Fruit fly (Drosophila melanogaster) whole organism, embryonic: ENCODE measurements around the gene Grasp65.
A peak's percentile ranks its signal among the peaks of the same experiment; 100 is the strongest.

Source experiments
- CG10543 ChIP-seq: fragments of 200-800 bp; sonication (Bioruptor generic); optimal IDR thresholded peaks from 3 replicates; lab custom pipeline; 2017; ENCODE audit warnings: missing biosample characterization, mild to moderate bottlenecking, missing genetic modification characterization, moderate library complexity
- CG12391 ChIP-seq: fragments of 200-800 bp; sonication (Bioruptor generic); optimal IDR thresholded peaks from 3 replicates; lab custom pipeline; 2018; ENCODE audit warnings: missing biosample characterization, mild to moderate bottlenecking, missing genetic modification characterization, moderate library complexity
- CG13296 ChIP-seq: fragments of 200-800 bp; sonication (Bioruptor generic); optimal IDR thresholded peaks from 3 replicates; lab custom pipeline; 2018; ENCODE audit warnings: missing biosample characterization, mild to moderate bottlenecking, missing genetic modification characterization
- CG13894 ChIP-seq: fragments of 200-800 bp; sonication (Bioruptor generic); optimal IDR thresholded peaks from 3 replicates; lab custom pipeline; 2018; ENCODE audit warnings: missing biosample characterization, mild to moderate bottlenecking, missing genetic modification characterization, moderate library complexity
- CG14441 ChIP-seq: fragments of 200-800 bp; sonication (Bioruptor generic); IDR thresholded peaks from 2 replicates; pipeline ENCODE4 v1.3.6; 2022; ENCODE audit warnings: missing biosample characterization, missing genetic modification characterization
- CG1529 ChIP-seq: fragments of 200-800 bp; sonication (Bioruptor generic); optimal IDR thresholded peaks from 3 replicates; lab custom pipeline; 2018; ENCODE audit warnings: missing biosample characterization, missing genetic modification characterization
- CG17829 ChIP-seq: fragments of 200-800 bp; optimal IDR thresholded peaks from 2 replicates; lab custom pipeline; 2019; ENCODE audit warnings: missing biosample characterization, mild to moderate bottlenecking, missing genetic modification characterization, moderate library complexity
- CG1792 ChIP-seq: fragments of 200-800 bp; sonication (Bioruptor generic); optimal IDR thresholded peaks from 2 replicates; lab custom pipeline; 2016; ENCODE audit warnings: missing biosample characterization, missing genetic modification characterization
- CG18011 ChIP-seq: fragments of 200-800 bp; sonication (Bioruptor generic); optimal IDR thresholded peaks from 2 replicates; lab custom pipeline; 2017; ENCODE audit warnings: missing biosample characterization, missing genetic modification characterization, mild to moderate bottlenecking, moderate library complexity, missing genotype
- CG18599 ChIP-seq: fragments of 200-800 bp; sonication (Bioruptor generic); optimal IDR thresholded peaks from 3 replicates; lab custom pipeline; 2017; ENCODE audit warnings: missing biosample characterization, missing genetic modification characterization, mild to moderate bottlenecking, moderate library complexity, missing genetic modification reagents
- CG31441 ChIP-seq: fragments of 200-800 bp; sonication (Bioruptor generic); IDR thresholded peaks from 2 replicates; pipeline ENCODE4 v1.3.6; 2022; ENCODE audit warnings: missing biosample characterization, missing genetic modification characterization
- CG33213 ChIP-seq: fragments of 200-800 bp; sonication (Bioruptor generic); optimal IDR thresholded peaks from 3 replicates; lab custom pipeline; 2016; ENCODE audit warnings: missing biosample characterization, missing genetic modification characterization
- CG3726 ChIP-seq: fragments of 200-800 bp; sonication (Bioruptor generic); IDR thresholded peaks from 3 replicates; pipeline ENCODE4, ENCODE4 v1.3.6; 2022; ENCODE audit warnings: missing biosample characterization, missing genetic modification characterization
- CG3995 ChIP-seq: fragments of 200-800 bp; sonication (Bioruptor generic); optimal IDR thresholded peaks from 3 replicates; lab custom pipeline; 2016; ENCODE audit warnings: missing biosample characterization, missing genetic modification characterization
- CG4820 ChIP-seq: fragments of 200-800 bp; sonication (Bioruptor generic); optimal IDR thresholded peaks from 3 replicates; lab custom pipeline; 2016; ENCODE audit warnings: missing biosample characterization, missing genetic modification characterization
- CG5245 ChIP-seq: fragments of 200-800 bp; sonication (Bioruptor generic); optimal IDR thresholded peaks from 3 replicates; lab custom pipeline; 2016; ENCODE audit warnings: missing biosample characterization, missing genetic modification characterization
- CG9727 ChIP-seq: fragments of 200-800 bp; sonication (Bioruptor generic); optimal IDR thresholded peaks from 3 replicates; lab custom pipeline; 2017; ENCODE audit warnings: missing biosample characterization, mild to moderate bottlenecking, missing genetic modification characterization
- CG9797 ChIP-seq: fragments of 200-800 bp; sonication (Bioruptor generic); optimal IDR thresholded peaks from 3 replicates; lab custom pipeline; 2018; ENCODE audit warnings: missing biosample characterization, mild to moderate bottlenecking, missing genetic modification characterization
- CG9932 ChIP-seq: fragments of 200-800 bp; sonication (Bioruptor generic); IDR thresholded peaks from 2 replicates; pipeline ENCODE4 v1.3.6; 2022; ENCODE audit warnings: missing biosample characterization, missing genetic modification characterization
- Camta ChIP-seq: fragments of 200-800 bp; sonication (Bioruptor generic); optimal IDR thresholded peaks from 2 replicates; lab custom pipeline; 2016; ENCODE audit warnings: missing biosample characterization, missing genetic modification characterization
- CrebB ChIP-seq: fragments of 200-800 bp; sonication (Bioruptor generic); optimal IDR thresholded peaks from 3 replicates; lab custom pipeline; 2018; ENCODE audit warnings: missing biosample characterization, mild to moderate bottlenecking, missing genetic modification characterization
- D ChIP-seq, 2 experiments: fragments of 200-800 bp in 1 of 2; fragments of >200 bp in 1 of 2; sonication (Bioruptor generic) in 1 of 2; optimal IDR thresholded peaks; 2 replicates in 1 of 2; 3 replicates in 1 of 2; lab custom pipeline; 2017; ENCODE audit warnings: mild to moderate bottlenecking in 1 of 2, missing biosample characterization in 1 of 2, missing genetic modification characterization in 1 of 2, missing genetic modification reagents in 1 of 2
- Dfd ChIP-seq, 2 experiments: fragments of >200 bp; optimal IDR thresholded peaks; 2 replicates each; lab custom pipeline; 2017; ENCODE audit warnings: missing biosample characterization in 2 of 2, missing genetic modification characterization in 2 of 2
- Dref ChIP-seq: fragments of 200-800 bp; sonication (Bioruptor generic); IDR thresholded peaks from 2 replicates; pipeline ENCODE4 v1.3.6; 2022; ENCODE audit warnings: missing biosample characterization, missing genetic modification characterization
- Gug ChIP-seq: fragments of 200-800 bp; sonication (Bioruptor generic); IDR thresholded peaks from 4 replicates; pipeline ENCODE4 v1.3.6; 2022; ENCODE audit warnings: missing biosample characterization, missing genetic modification characterization
- HLHmδ ChIP-seq: fragments of 200-800 bp; sonication (Bioruptor generic); optimal IDR thresholded peaks from 2 replicates; lab custom pipeline; 2018; ENCODE audit warnings: missing biosample characterization, mild to moderate bottlenecking, missing genetic modification characterization, moderate library complexity
- Kr ChIP-seq: fragments of 200-800 bp; sonication (Bioruptor generic); optimal IDR thresholded peaks from 2 replicates; lab custom pipeline; 2017; ENCODE audit warnings: missing biosample characterization, mild to moderate bottlenecking, missing genetic modification characterization
- Lpt ChIP-seq: fragments of >200 bp; optimal IDR thresholded peaks from 2 replicates; lab custom pipeline; 2018; ENCODE audit warnings: missing biosample characterization, missing genetic modification characterization
- MESR4 ChIP-seq: fragments of 200-800 bp; sonication (Bioruptor generic); optimal IDR thresholded peaks from 2 replicates; lab custom pipeline; 2018; ENCODE audit warnings: missing biosample characterization, mild to moderate bottlenecking, missing genetic modification characterization, moderate library complexity
- Mad ChIP-seq: fragments of 200-800 bp; sonication (Bioruptor generic); optimal IDR thresholded peaks from 2 replicates; lab custom pipeline; 2016; ENCODE audit warnings: missing biosample characterization, missing genetic modification characterization
- Nf-YC ChIP-seq: fragments of 200-800 bp; optimal IDR thresholded peaks from 3 replicates; lab custom pipeline; 2019; ENCODE audit warnings: missing biosample characterization, mild to moderate bottlenecking, missing genetic modification characterization, moderate library complexity
- Sry-δ ChIP-seq: fragments of 200-800 bp; sonication (Bioruptor generic); optimal IDR thresholded peaks from 2 replicates; lab custom pipeline; 2016; ENCODE audit warnings: missing biosample characterization, missing genetic modification characterization
- amos ChIP-seq: fragments of 200-800 bp; sonication (Bioruptor generic); IDR thresholded peaks from 2 replicates; pipeline ENCODE4 v1.3.6; 2022; ENCODE audit warnings: missing biosample characterization, missing genetic modification characterization; ENCODE audit not compliant: partially characterized antibody
- aop ChIP-seq: fragments of 200-800 bp; sonication (Bioruptor generic); IDR thresholded peaks from 2 replicates; pipeline ENCODE4 v1.3.6; 2022; ENCODE audit warnings: missing biosample characterization, missing genetic modification characterization
- ash1 ChIP-seq: fragments of 200-800 bp; sonication (Bioruptor generic); optimal IDR thresholded peaks from 2 replicates; lab custom pipeline; 2018; ENCODE audit warnings: missing biosample characterization, mild to moderate bottlenecking, missing genetic modification characterization
- cg ChIP-seq: fragments of 200-800 bp; sonication (Bioruptor generic); optimal IDR thresholded peaks from 3 replicates; lab custom pipeline; 2019; ENCODE audit warnings: missing biosample characterization, mild to moderate bottlenecking, missing genetic modification characterization, moderate library complexity
- gro ChIP-seq: fragments of 200-800 bp; sonication (Bioruptor generic); optimal IDR thresholded peaks from 2 replicates; lab custom pipeline; 2016; ENCODE audit warnings: missing biosample characterization, missing genetic modification characterization
- hkb ChIP-seq, 2 experiments: fragments of 200-800 bp in 1 of 2; fragments of >200 bp in 1 of 2; sonication (Bioruptor generic) in 1 of 2; IDR thresholded peaks in 1 of 2; optimal IDR thresholded peaks in 1 of 2; 2 replicates each; pipeline versions ENCODE4 v1.3.6 to Lab custom; 2017 to 2022; ENCODE audit warnings: missing biosample characterization in 1 of 2, missing genetic modification characterization in 1 of 2
- ind ChIP-seq: fragments of 200-800 bp; sonication (Bioruptor generic); optimal IDR thresholded peaks from 3 replicates; lab custom pipeline; 2016; ENCODE audit warnings: missing biosample characterization, missing genetic modification characterization
- lov ChIP-seq, 2 experiments: fragments of 200-800 bp in 1 of 2; fragments of >200 bp in 1 of 2; sonication (Bioruptor generic) in 1 of 2; IDR thresholded peaks in 1 of 2; optimal IDR thresholded peaks in 1 of 2; 2 replicates in 1 of 2; 3 replicates in 1 of 2; pipeline versions ENCODE4 v1.3.6 to Lab custom; 2017 to 2022; ENCODE audit warnings: missing biosample characterization in 1 of 2, missing genetic modification characterization in 1 of 2
- pros ChIP-seq: fragments of 200-800 bp; sonication (Bioruptor generic); optimal IDR thresholded peaks from 3 replicates; lab custom pipeline; 2019; ENCODE audit warnings: missing biosample characterization, mild to moderate bottlenecking, missing genetic modification characterization, moderate library complexity
- ranshi ChIP-seq: fragments of 200-800 bp; sonication (Bioruptor generic); IDR thresholded peaks from 2 replicates; pipeline ENCODE4 v1.3.6; 2022; ENCODE audit warnings: missing biosample characterization, missing genetic modification characterization
- salm ChIP-seq: fragments of 200-800 bp; sonication (Bioruptor generic); optimal IDR thresholded peaks from 2 replicates; lab custom pipeline; 2018; ENCODE audit warnings: missing biosample characterization, mild to moderate bottlenecking, missing genetic modification characterization
- sd ChIP-seq: fragments of 200-800 bp; sonication (Bioruptor generic); optimal IDR thresholded peaks from 3 replicates; lab custom pipeline; 2018; ENCODE audit warnings: missing biosample characterization, mild to moderate bottlenecking, missing genetic modification characterization, moderate library complexity
- sens-2 ChIP-seq: fragments of 200-800 bp; sonication (Bioruptor generic); IDR thresholded peaks from 2 replicates; pipeline ENCODE4 v1.3.6; 2022; ENCODE audit warnings: missing biosample characterization, missing genetic modification characterization
- tup ChIP-seq: fragments of 200-800 bp; sonication (Bioruptor generic); optimal IDR thresholded peaks from 2 replicates; lab custom pipeline; 2016; ENCODE audit warnings: missing biosample characterization, mild to moderate bottlenecking, missing genetic modification characterization, moderate library complexity
- twi ChIP-seq: fragments of 200-800 bp; optimal IDR thresholded peaks from 2 replicates; lab custom pipeline; 2019; ENCODE audit warnings: missing biosample characterization, mild to moderate bottlenecking, missing genetic modification characterization, moderate library complexity
- wek ChIP-seq: fragments of 200-800 bp; sonication (Bioruptor generic); optimal IDR thresholded peaks from 3 replicates; lab custom pipeline; 2018; ENCODE audit warnings: missing biosample characterization, mild to moderate bottlenecking, missing genetic modification characterization, moderate library complexity
- zen2 ChIP-seq: fragments of 200-800 bp; sonication (Bioruptor generic); IDR thresholded peaks from 3 replicates; pipeline ENCODE4 v1.3.6; 2022; ENCODE audit warnings: missing biosample characterization, missing genetic modification characterization; ENCODE audit not compliant: partially characterized antibody

The Grasp65 gene

dm6 chr3L:19899308-19899927 lies 25.3 kb upstream of the Grasp65 start (continued):
- TF ChIP-seq salm (tag; lab: Kevin White, UChicago) (no peak), CG4820 (GFP tag; lab: Kevin White, UChicago) (no peak), Mad (no peak), CG13296 (GFP tag; lab: Kevin White, UChicago) (no peak), gro (GFP tag; lab: Kevin White, UChicago) (no peak), CG9727 (no peak), D (optimal IDR thresholded peaks at IDR 0.05; lab: Kevin White, UChicago) (peak; percentile 89), D (GFP tag; optimal IDR thresholded peaks at IDR 0.05; lab: Kevin White, UChicago) (no peak), wek (GFP tag; lab: Kevin White, UChicago) (peak; percentile 30), CG17829 (no peak), Kr (peak; percentile 48), ind (GFP tag; lab: Kevin White, UChicago) (no peak), cg (peak; percentile 94), sens-2 (no peak), CG18011 (GFP tag; lab: Kevin White, UChicago) (no peak), Gug (GFP tag; lab: Robert Waterston, UW) (no peak), Lpt (no peak), Sry-δ (GFP tag; lab: Kevin White, UChicago) (peak; percentile 47), HLHmδ (GFP tag; lab: Kevin White, UChicago) (no peak), tup (GFP tag; lab: Kevin White, UChicago) (no peak), sd (tag; lab: Kevin White, UChicago) (peak; percentile 68), CG5245 (GFP tag; lab: Kevin White, UChicago) (no peak), MESR4 (no peak), lov (optimal IDR thresholded peaks at IDR 0.05; lab: Kevin White, UChicago) (no peak), lov (GFP tag; IDR thresholded peaks at IDR 0.05; lab: Robert Waterston, UW) (no peak; the same call in 2 of the 3 replicates), CG9932 (GFP tag; lab: Robert Waterston, UW) (no peak), CG33213 (GFP tag; lab: Kevin White, UChicago) (no peak), CG13894 (tag; lab: Kevin White, UChicago) (no peak), zen2 (GFP tag; lab: Robert Waterston, UW) (no peak), CG14441 (GFP tag; lab: Robert Waterston, UW) (no peak), CG3995 (GFP tag; lab: Kevin White, UChicago) (no peak), Camta (GFP tag; lab: Kevin White, UChicago) (no peak), ranshi (GFP tag; lab: Robert Waterston, UW) (no peak), Dfd (GFP tag; optimal IDR thresholded peaks at IDR 0.05; lab: Kevin White, UChicago) (no peak), amos (GFP tag; lab: Robert Waterston, UW) (0 out of 2 replicates have a peak, but pooled peaks have one; percentile 27), pros (GFP tag; lab: Kevin White, UChicago) (peak; percentile 97), CG10543 (GFP tag; lab: Kevin White, UChicago) (peak; percentile 60), CG31441 (GFP tag; lab: Robert Waterston, UW) (no peak), CG18599 (GFP tag; lab: Kevin White, UChicago) (no peak), CrebB (tag; lab: Kevin White, UChicago) (no peak), CG1792 (GFP tag; lab: Kevin White, UChicago) (no peak), Dref (GFP tag; lab: Robert Waterston, UW) (no peak), Nf-YC (tag; lab: Kevin White, UChicago) (no peak), twi (tag; lab: Kevin White, UChicago) (peak; percentile 89), CG1529 (GFP tag; lab: Kevin White, UChicago) (no peak), ash1 (GFP tag; lab: Kevin White, UChicago) (no peak), aop (GFP tag; lab: Robert Waterston, UW) (no peak), CG3726 (GFP tag; lab: Robert Waterston, UW) (no peak), hkb (optimal IDR thresholded peaks at IDR 0.05; lab: Kevin White, UChicago) (no peak), hkb (GFP tag; IDR thresholded peaks at IDR 0.05; lab: Robert Waterston, UW) (0 out of 2 replicates have a peak, but pooled peaks have one; percentile 12), CG12391 (no peak), CG9797 (no peak)
